Worm (Caenorhabditis elegans) whole organism, mixed stage, embryonic: ENCODE measurements around the gene W03F9.4.
A peak's percentile ranks its signal among the peaks of the same experiment; 100 is the strongest.

Experiments
- M03D4.4 ChIP-seq: sonication (generic microtip); optimal IDR thresholded peaks from 2 replicates; lab custom pipeline; 2017; ENCODE audit warnings: mild to moderate bottlenecking, missing genetic modification characterization, missing compliant biosample characterization
- bed-3 ChIP-seq: fragments of 200-800 bp; sonication (Bioruptor generic); optimal IDR thresholded peaks from 3 replicates; lab custom pipeline; 2018; ENCODE audit warnings: mild to moderate bottlenecking, missing genetic modification characterization, moderate library complexity, missing compliant biosample characterization
- blmp-1 ChIP-seq: fragments of 150-350 bp; optimal IDR thresholded peaks from 2 replicates; lab custom pipeline; 2014; ENCODE audit warnings: missing biosample characterization, missing genetic modification characterization
- ceh-39 ChIP-seq: fragments of 150-350 bp; optimal IDR thresholded peaks from 2 replicates; lab custom pipeline; 2014; ENCODE audit warnings: missing biosample characterization, missing genetic modification characterization
- ceh-43 ChIP-seq: fragments of 200-800 bp; sonication (Bioruptor generic); optimal IDR thresholded peaks from 2 replicates; lab custom pipeline; 2018; ENCODE audit warnings: mild to moderate bottlenecking, missing genetic modification characterization, moderate library complexity, missing compliant biosample characterization
- ceh-83 ChIP-seq: fragments of 200-800 bp; sonication (Bioruptor generic); optimal IDR thresholded peaks from 2 replicates; lab custom pipeline; 2018; ENCODE audit warnings: mild to moderate bottlenecking, missing genetic modification characterization, missing compliant biosample characterization
- ces-1 ChIP-seq: fragments of 150-350 bp; optimal IDR thresholded peaks from 2 replicates; lab custom pipeline; 2014; ENCODE audit warnings: missing biosample characterization, missing genetic modification reagents, missing genetic modification characterization
- cnd-1 ChIP-seq: fragments of 200-800 bp; sonication (Bioruptor generic); optimal IDR thresholded peaks from 2 replicates; lab custom pipeline; 2018; ENCODE audit warnings: mild to moderate bottlenecking, missing genetic modification characterization, missing compliant biosample characterization
- drap-1 ChIP-seq: fragments of 200-800 bp; sonication (Bioruptor generic); optimal IDR thresholded peaks from 3 replicates; lab custom pipeline; 2018; ENCODE audit warnings: mild to moderate bottlenecking, missing genetic modification characterization, missing compliant biosample characterization
- elt-1 ChIP-seq: sonication (generic microtip); optimal IDR thresholded peaks from 2 replicates; lab custom pipeline; 2017; ENCODE audit warnings: missing genetic modification characterization, mild to moderate bottlenecking, missing compliant biosample characterization, antibody characterized with exemption, moderate library complexity, borderline replicate concordance; ENCODE audit not compliant: insufficient read depth
- elt-3 ChIP-seq: fragments of 150-350 bp; optimal IDR thresholded peaks from 2 replicates; lab custom pipeline; 2014; ENCODE audit warnings: missing biosample characterization, missing genetic modification characterization
- flh-1 ChIP-seq: fragments of 200-800 bp; sonication (Bioruptor generic); optimal IDR thresholded peaks from 2 replicates; lab custom pipeline; 2018; ENCODE audit warnings: mild to moderate bottlenecking, missing genetic modification characterization, moderate library complexity, missing compliant biosample characterization
- ham-2 ChIP-seq: fragments of 200-800 bp; sonication (Bioruptor generic); optimal IDR thresholded peaks from 2 replicates; lab custom pipeline; 2018; ENCODE audit warnings: mild to moderate bottlenecking, missing genetic modification characterization, missing compliant biosample characterization
- hlh-1 ChIP-seq: fragments of 150-350 bp; optimal IDR thresholded peaks from 2 replicates; lab custom pipeline; 2014; ENCODE audit warnings: missing biosample characterization, missing genetic modification reagents, missing genetic modification characterization
- lin-13 ChIP-seq: fragments of 150-350 bp; optimal IDR thresholded peaks from 2 replicates; lab custom pipeline; 2014; ENCODE audit warnings: missing biosample characterization, missing genetic modification characterization
- lin-32 ChIP-seq: fragments of 200-800 bp; sonication (Bioruptor generic); optimal IDR thresholded peaks from 2 replicates; lab custom pipeline; 2018; ENCODE audit warnings: mild to moderate bottlenecking, missing genetic modification characterization, missing compliant biosample characterization
- lsy-2 ChIP-seq: fragments of 150-350 bp; optimal IDR thresholded peaks from 2 replicates; lab custom pipeline; 2014; ENCODE audit warnings: missing biosample characterization, missing genetic modification characterization
- mab-5 ChIP-seq: fragments of 150-350 bp; optimal IDR thresholded peaks from 2 replicates; lab custom pipeline; 2014; ENCODE audit warnings: missing biosample characterization, missing genetic modification characterization
- mep-1 ChIP-seq: fragments of 150-350 bp; optimal IDR thresholded peaks from 2 replicates; lab custom pipeline; 2017; ENCODE audit warnings: missing biosample characterization, missing genetic modification reagents, missing genetic modification characterization, inconsistent platforms
- mls-2 ChIP-seq: sonication (generic microtip); optimal IDR thresholded peaks from 2 replicates; lab custom pipeline; 2016; ENCODE audit warnings: mild to moderate bottlenecking, missing genetic modification characterization, moderate library complexity, missing compliant biosample characterization
- nhr-12 ChIP-seq: fragments of 150-350 bp; optimal IDR thresholded peaks from 2 replicates; lab custom pipeline; 2014; ENCODE audit warnings: missing biosample characterization, missing genetic modification characterization
- nhr-2 ChIP-seq: fragments of 150-350 bp; optimal IDR thresholded peaks from 2 replicates; lab custom pipeline; 2014; ENCODE audit warnings: missing biosample characterization, missing genetic modification characterization
- nhr-237 ChIP-seq: fragments of 150-350 bp; optimal IDR thresholded peaks from 2 replicates; lab custom pipeline; 2014; ENCODE audit warnings: missing biosample characterization, missing genetic modification characterization
- nhr-28 ChIP-seq: fragments of 150-350 bp; optimal IDR thresholded peaks from 2 replicates; lab custom pipeline; 2014; ENCODE audit warnings: missing biosample characterization, missing genetic modification characterization
- nhr-76 ChIP-seq: sonication (generic microtip); optimal IDR thresholded peaks from 2 replicates; lab custom pipeline; 2017; ENCODE audit warnings: missing biosample characterization, missing genetic modification characterization
- pha-4 ChIP-seq: fragments of 150-350 bp; optimal IDR thresholded peaks from 2 replicates; lab custom pipeline; 2018; ENCODE audit warnings: missing biosample characterization, missing genetic modification reagents, missing genetic modification characterization
- sem-2 ChIP-seq: fragments of 200-800 bp; sonication (Bioruptor generic); optimal IDR thresholded peaks from 2 replicates; lab custom pipeline; 2018; ENCODE audit warnings: mild to moderate bottlenecking, missing genetic modification characterization, missing compliant biosample characterization
- snpc-4 ChIP-seq: fragments of 150-350 bp; optimal IDR thresholded peaks from 2 replicates; lab custom pipeline; 2014; ENCODE audit warnings: missing biosample characterization, missing genetic modification characterization
- sptf-1 ChIP-seq: sonication (generic microtip); optimal IDR thresholded peaks from 2 replicates; lab custom pipeline; 2017; ENCODE audit warnings: mild to moderate bottlenecking, missing genetic modification characterization, moderate library complexity, missing compliant biosample characterization
- tbx-8 ChIP-seq: fragments of 200-800 bp; sonication (Bioruptor generic); optimal IDR thresholded peaks from 2 replicates; lab custom pipeline; 2018; ENCODE audit warnings: mild to moderate bottlenecking, missing genetic modification characterization, moderate library complexity, missing compliant biosample characterization
- unc-120 ChIP-seq: sonication (generic microtip); optimal IDR thresholded peaks from 2 replicates; lab custom pipeline; 2017; ENCODE audit warnings: missing genetic modification characterization, missing compliant biosample characterization; ENCODE audit not compliant: poor library complexity, severe bottlenecking
- unc-39 ChIP-seq: fragments of 150-350 bp; optimal IDR thresholded peaks from 2 replicates; lab custom pipeline; 2014; ENCODE audit warnings: missing biosample characterization, missing genetic modification characterization
- unc-62 ChIP-seq: fragments of 150-350 bp; optimal IDR thresholded peaks from 2 replicates; lab custom pipeline; 2014; ENCODE audit warnings: missing biosample characterization, missing genetic modification reagents, missing genetic modification characterization
- zip-8 ChIP-seq: fragments of 150-350 bp; optimal IDR thresholded peaks from 2 replicates; lab custom pipeline; 2014; ENCODE audit warnings: missing biosample characterization, missing genetic modification characterization
- ztf-11 ChIP-seq: fragments of 150-350 bp; optimal IDR thresholded peaks from 2 replicates; lab custom pipeline; 2014; ENCODE audit warnings: missing biosample characterization, missing genetic modification characterization

W03F9.4 gene

DNA sequence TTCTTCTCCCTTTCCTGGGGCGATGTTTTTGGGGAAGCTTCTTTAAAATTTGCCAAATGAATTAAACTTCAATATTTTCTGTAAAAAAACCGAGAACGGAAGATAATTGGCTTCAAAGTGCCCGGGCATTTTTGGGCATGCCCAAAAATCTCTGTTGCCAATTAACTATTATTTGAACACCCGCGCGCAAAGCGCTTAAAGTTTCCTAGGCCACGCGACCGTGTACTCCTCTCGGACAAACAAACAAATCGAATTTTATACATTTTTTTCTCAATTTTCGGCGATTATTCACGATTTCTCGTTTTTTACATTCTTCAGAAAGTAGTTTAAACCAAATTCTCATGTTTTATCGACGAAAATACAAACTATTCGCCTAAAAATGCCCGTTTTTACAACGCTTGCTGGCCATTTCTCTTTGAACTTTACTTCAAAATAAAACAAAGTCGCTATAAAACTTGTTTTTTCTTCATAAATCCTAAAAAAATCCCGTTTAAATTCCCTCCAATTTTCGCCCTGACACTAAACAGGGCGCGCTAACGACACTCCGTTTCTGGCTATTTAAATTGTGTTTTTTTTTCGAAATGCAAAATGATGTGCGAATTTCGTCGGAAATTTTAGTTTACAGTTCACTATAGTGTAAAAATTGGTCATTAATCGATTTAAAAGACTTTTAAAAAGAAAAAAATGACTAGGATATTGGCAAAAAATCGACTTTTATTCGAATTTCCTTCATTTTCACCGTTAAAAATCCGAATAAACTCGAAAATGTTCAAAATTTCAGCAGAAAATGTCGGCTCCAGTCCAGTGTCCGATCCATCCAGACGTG is 5.1 kb upstream of the W03F9.4 start, which contains the start of gene ttb-1:
Gene ttb-1, plus strand, starts transcription at position 776 of the 826 bp plus-strand sequence.
- TF ChIP-seq ham-2 (GFP tag; lab: Kevin White, UChicago) (peak; percentile 12), nhr-237 (no peak), sptf-1 (tag; lab: Kevin White, UChicago) (no peak), tbx-8 (no peak), ces-1 (GFP tag; lab: Kevin White, UChicago) (peak; percentile 20), ztf-11 (tag; lab: Kevin White, UChicago) (no peak), lsy-2 (tag; lab: Kevin White, UChicago) (peak; percentile 11)

DNA sequence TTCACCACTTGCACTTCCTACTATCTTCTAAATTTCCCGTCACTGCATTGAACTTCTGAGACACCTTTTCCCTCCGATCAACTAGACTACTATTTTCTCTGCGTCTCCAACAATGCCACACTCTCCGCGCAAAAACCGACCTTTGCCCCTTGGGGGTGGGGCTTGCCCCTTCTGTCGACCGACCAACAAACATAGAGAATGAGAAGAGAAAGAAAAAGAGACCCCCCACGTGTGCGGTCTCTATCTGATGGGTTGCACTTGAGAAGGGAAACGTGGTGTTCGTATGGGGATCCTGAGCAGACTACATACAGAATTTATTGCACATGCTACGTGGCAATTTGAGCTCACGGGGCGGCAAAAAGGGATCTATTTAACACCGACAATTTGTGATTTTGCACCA is 4.0 kb upstream of the W03F9.4 start:
- TF ChIP-seq mep-1 (tag; lab: Kevin White, UChicago) (peak; percentile 55), flh-1 (no peak), lsy-2 (tag; lab: Kevin White, UChicago) (no peak), snpc-4 (no peak), elt-3 (tag; lab: Kevin White, UChicago) (no peak), unc-39 (tag; lab: Kevin White, UChicago) (no peak), hlh-1 (peak; percentile 61), pha-4 (no peak), nhr-2 (tag; lab: Kevin White, UChicago) (peak; percentile 72), ceh-43 (GFP tag; lab: Kevin White, UChicago) (no peak), unc-120 (tag; lab: Kevin White, UChicago) (peak; percentile 89), nhr-28 (tag; lab: Kevin White, UChicago) (no peak), lin-32 (GFP tag; lab: Kevin White, UChicago) (no peak), ztf-11 (tag; lab: Kevin White, UChicago) (no peak), sptf-1 (tag; lab: Kevin White, UChicago) (peak; percentile 53), sem-2 (GFP tag; lab: Kevin White, UChicago) (no peak), nhr-237 (no peak), ham-2 (GFP tag; lab: Kevin White, UChicago) (no peak), drap-1 (peak; percentile 26), blmp-1 (tag; lab: Kevin White, UChicago) (no peak), cnd-1 (tag; lab: Kevin White, UChicago) (peak; percentile 19), mls-2 (peak; percentile 28), lin-13 (tag; lab: Kevin White, UChicago) (no peak), ceh-39 (tag; lab: Kevin White, UChicago) (no peak), elt-1 (tag; lab: Kevin White, UChicago) (no peak), zip-8 (no peak), ces-1 (GFP tag; lab: Kevin White, UChicago) (no peak), nhr-12 (tag; lab: Kevin White, UChicago) (no peak), tbx-8 (no peak), M03D4.4 (tag; lab: Kevin White, UChicago) (peak; percentile 50), nhr-76 (no peak), bed-3 (GFP tag; lab: Kevin White, UChicago) (no peak), ceh-83 (no peak), mab-5 (no peak), unc-62 (GFP tag; lab: Kevin White, UChicago) (peak; percentile 43)
- TF ChIP-seq, all 35 proteins: peak for 10

DNA sequence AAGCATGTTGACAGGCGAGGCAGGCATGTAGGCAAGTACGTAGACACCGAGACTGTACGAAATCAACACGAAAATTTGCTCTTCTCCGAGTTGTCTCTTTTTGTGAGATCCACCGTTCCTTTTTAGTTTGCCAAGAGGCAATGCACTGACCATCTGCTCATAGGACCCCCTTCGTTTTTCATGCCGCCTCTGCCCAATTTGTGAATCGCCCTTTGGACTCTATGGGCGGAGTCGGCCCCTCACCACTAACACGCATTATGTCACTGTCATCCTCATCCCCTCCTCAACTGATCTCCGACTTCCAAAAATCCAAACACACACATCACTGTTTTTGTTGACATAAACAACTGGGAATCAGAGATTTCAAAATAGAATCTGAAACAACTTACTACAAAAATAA is 2.7 kb upstream of the W03F9.4 start:
- TF ChIP-seq pha-4 (no peak), ztf-11 (tag; lab: Kevin White, UChicago) (peak; percentile 6), cnd-1 (tag; lab: Kevin White, UChicago) (peak; percentile 84), ceh-39 (tag; lab: Kevin White, UChicago) (no peak)
